Worm (Caenorhabditis elegans) whole organism, L4 larva: ENCODE measurements around the gene F15D4.2.
A peak's percentile ranks its signal among the peaks of the same experiment; 100 is the strongest.

Experiments
- dve-1 ChIP-seq: sonication (generic microtip); optimal IDR thresholded peaks from 2 replicates; lab custom pipeline; 2017; ENCODE audit warnings: antibody characterized with exemption, mild to moderate bottlenecking, missing genetic modification characterization, missing compliant biosample characterization; ENCODE audit not compliant: insufficient read depth
- snpc-1.2 ChIP-seq: fragments of 200-800 bp; sonication (Bioruptor generic); IDR thresholded peaks from 2 replicates; pipeline ENCODE4 v1.3.6; 2022; ENCODE audit warnings: missing genetic modification reagents, missing genetic modification characterization, missing compliant biosample characterization

ce11 chrII:13195163-13195562, 20.7 kb upstream of the F15D4.2 start, which contains the start of gene lec-1:
- TF ChIP-seq dve-1 (tag; lab: Kevin White, UChicago), result peak; percentile 78
- no peak for TF ChIP-seq snpc-1.2
